Fruit fly (Drosophila melanogaster): ENCODE results near the gene CG6048.

DNA sequence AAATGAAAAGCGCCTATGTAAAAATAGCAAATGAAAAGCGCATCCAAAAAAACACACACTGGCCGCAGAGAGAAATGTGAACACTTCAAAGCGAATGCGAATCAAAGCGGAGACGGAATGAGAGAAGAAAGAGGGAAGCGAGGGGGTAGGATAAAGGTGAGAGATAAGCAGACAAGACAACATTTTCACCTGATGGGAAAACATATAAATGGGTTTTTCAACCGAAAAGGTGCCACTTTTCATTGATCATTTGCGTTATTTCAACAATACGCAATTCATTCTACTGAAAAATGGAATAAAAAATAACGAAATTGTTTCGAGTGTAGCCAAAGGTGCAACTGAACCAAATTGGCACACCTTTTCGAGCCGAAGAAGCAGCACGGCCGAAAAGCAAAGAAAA lies 24.7 kb downstream of the CG6048 start:
- TF ChIP-seq fd96Ca (GFP tag; IDR thresholded peaks at IDR 0.05) (peak; percentile 16; the same call in 1 of the 3 replicates), CG9948 (tag; optimal IDR thresholded peaks at IDR 0.05) (no peak), CG15710 (tag; optimal IDR thresholded peaks at IDR 0.05) (no peak)

Data from whole organism, pupa.